Worm (Caenorhabditis elegans) whole organism, L4 larva: ENCODE results near the gene xbx-1.

Source experiments
- ama-1 ChIP-seq: fragments of 150-350 bp; optimal IDR thresholded peaks from 2 replicates; lab custom pipeline; 2014; ENCODE audit warnings: inconsistent platforms, mixed read lengths
- ceh-28 ChIP-seq: fragments of 150-350 bp; optimal IDR thresholded peaks from 2 replicates; lab custom pipeline; 2014; ENCODE audit warnings: missing biosample characterization, missing genetic modification reagents, missing genetic modification characterization
- dve-1 ChIP-seq: sonication (generic microtip); optimal IDR thresholded peaks from 2 replicates; lab custom pipeline; 2017; ENCODE audit warnings: antibody characterized with exemption, mild to moderate bottlenecking, missing genetic modification characterization, missing compliant biosample characterization; ENCODE audit not compliant: insufficient read depth
- fos-1 ChIP-seq: fragments of 150-350 bp; optimal IDR thresholded peaks from 2 replicates; lab custom pipeline; 2014; ENCODE audit warnings: missing biosample characterization, missing genetic modification characterization
- hlh-11 ChIP-seq: fragments of 200-800 bp; sonication (Bioruptor generic); optimal IDR thresholded peaks from 2 replicates; lab custom pipeline; 2018; ENCODE audit warnings: mild to moderate bottlenecking, missing genetic modification characterization, missing compliant biosample characterization
- hlh-30 ChIP-seq: sonication (generic microtip); optimal IDR thresholded peaks from 2 replicates; lab custom pipeline; 2017; ENCODE audit warnings: antibody characterized with exemption, mild to moderate bottlenecking, missing genetic modification characterization, missing compliant biosample characterization; ENCODE audit not compliant: insufficient read depth
- mes-2 ChIP-seq: sonication (generic microtip); optimal IDR thresholded peaks from 2 replicates; lab custom pipeline; 2016; ENCODE audit warnings: missing genotype, mild to moderate bottlenecking, missing genetic modification characterization, missing compliant biosample characterization; ENCODE audit not compliant: poor library complexity, severe bottlenecking
- nhr-102 ChIP-seq: sonication (generic microtip); optimal IDR thresholded peaks from 2 replicates; lab custom pipeline; 2016; ENCODE audit warnings: mild to moderate bottlenecking, missing genetic modification characterization, moderate library complexity, missing compliant biosample characterization
- nhr-237 ChIP-seq: sonication (generic microtip); optimal IDR thresholded peaks from 2 replicates; lab custom pipeline; 2017; ENCODE audit warnings: missing biosample characterization, missing genetic modification characterization
- nhr-48 ChIP-seq: sonication (generic microtip); optimal IDR thresholded peaks from 2 replicates; lab custom pipeline; 2016; ENCODE audit warnings: mild to moderate bottlenecking, missing genetic modification characterization, missing compliant biosample characterization
- sdz-12 ChIP-seq: fragments of 200-800 bp; sonication (Bioruptor generic); optimal IDR thresholded peaks from 2 replicates; lab custom pipeline; 2018; ENCODE audit warnings: mild to moderate bottlenecking, missing genetic modification characterization, missing compliant biosample characterization
- snpc-4 ChIP-seq: fragments of 150-350 bp; optimal IDR thresholded peaks from 2 replicates; lab custom pipeline; 2014; ENCODE audit warnings: missing biosample characterization, missing genetic modification characterization

ce11 chrV:15000055-15000704, 20.1 kb downstream of the xbx-1 start, which contains the start of gene rps-16:
- TF ChIP-seq sdz-12 (GFP tag; lab: Kevin White, UChicago) = no peak
- TF ChIP-seq fos-1 (tag; lab: Kevin White, UChicago) = no peak
- TF ChIP-seq hlh-30 (tag; lab: Kevin White, UChicago) = no peak
- no peak for TF ChIP-seq dve-1 (tag; lab: Kevin White, UChicago)
- TF ChIP-seq nhr-102 = peak; percentile 1
- no peak for TF ChIP-seq nhr-237 (tag; lab: Kevin White, UChicago)
- TF ChIP-seq snpc-4 = no peak
- no peak for TF ChIP-seq nhr-48 (tag; lab: Kevin White, UChicago)
- TF ChIP-seq ceh-28 (tag; lab: Kevin White, UChicago) = no peak
- peak; percentile 22 for TF ChIP-seq mes-2 (tag; lab: Kevin White, UChicago)
- no peak for TF ChIP-seq ama-1 (lab: Kevin White, UChicago)
- no peak for TF ChIP-seq hlh-11 (tag; lab: Kevin White, UChicago)
